Worm (Caenorhabditis elegans): Measurements from ENCODE around the gene ZK1098.12.
A peak's percentile ranks its signal among the peaks of the same experiment; 100 is the strongest.

The ZK1098.12 gene

DNA sequence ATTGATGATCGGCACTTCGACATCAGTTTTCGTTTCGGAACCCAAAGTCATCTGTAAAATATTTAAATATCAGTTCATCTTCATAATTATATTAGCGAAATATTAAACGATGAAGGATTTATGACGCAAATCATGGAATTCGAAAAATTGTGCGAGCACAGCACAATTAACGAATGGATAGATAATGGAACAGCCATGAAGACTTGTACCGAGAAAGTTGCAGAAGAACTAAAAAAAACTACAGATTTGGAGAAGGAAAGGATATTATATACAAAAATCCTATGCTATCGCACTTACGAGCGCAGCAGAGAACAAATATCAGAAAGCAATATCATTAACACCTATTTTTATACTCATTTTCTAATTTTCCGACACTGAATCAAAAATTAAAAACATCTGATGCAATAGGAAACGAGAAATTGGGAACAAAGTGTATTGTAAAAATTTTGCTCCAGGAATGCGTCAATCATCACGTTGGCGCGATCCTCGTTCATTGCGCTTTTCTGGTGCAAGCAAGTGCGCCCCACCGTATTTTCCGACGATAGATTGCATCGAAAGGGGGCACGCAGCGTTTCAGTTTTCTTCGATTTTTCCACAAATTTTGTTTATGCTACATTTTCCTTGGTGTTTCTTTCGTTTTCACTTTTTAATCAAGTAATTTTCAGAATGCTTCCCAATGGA lies 23.4 kb upstream of the ZK1098.12 start, which contains the start of the genes clu-1 and prp-40 (continued):
- peak; percentile 95 for TF ChIP-seq mcd-1 (GFP tag; IDR thresholded peaks at IDR 0.05)
- peak; percentile 85 for TF ChIP-seq lin-40 (tag; optimal IDR thresholded peaks at IDR 0.05)
- TF ChIP-seq F33H1.4 (GFP tag; IDR thresholded peaks at IDR 0.05): peak; percentile 70
- peak; percentile 5 for TF ChIP-seq athp-1 (tag; optimal IDR thresholded peaks at IDR 0.05)
- TF ChIP-seq hlh-26 (GFP tag; conservative IDR thresholded peaks at IDR 0.05): no peak
- TF ChIP-seq ceh-100 (GFP tag; IDR thresholded peaks at IDR 0.05): peak; percentile 77
- TF ChIP-seq let-526 (GFP tag; IDR thresholded peaks at IDR 0.05): no peak
- TF ChIP-seq dpff-1 (tag; optimal IDR thresholded peaks at IDR 0.05): no peak
- no peak for TF ChIP-seq aptf-2 (GFP tag; conservative IDR thresholded peaks at IDR 0.05)
- TF ChIP-seq pbrm-1 (GFP tag; IDR thresholded peaks at IDR 0.05): peak; percentile 87
- no peak for TF ChIP-seq ceh-58 (GFP tag; IDR thresholded peaks at IDR 0.05)
- no peak for TF ChIP-seq ceh-40 (GFP tag; IDR thresholded peaks at IDR 0.05)
- no peak for TF ChIP-seq bed-1 (GFP tag; IDR thresholded peaks at IDR 0.05)
- peak; percentile 37 for TF ChIP-seq gei-17 (GFP tag; optimal IDR thresholded peaks at IDR 0.05)
- TF ChIP-seq snpc-4 (GFP tag; optimal IDR thresholded peaks at IDR 0.05): no peak
- TF ChIP-seq snpc-4 (tag; optimal IDR thresholded peaks at IDR 0.05): peak; percentile 64 to 77 (median 70)
- TF ChIP-seq efl-1 (GFP tag; optimal IDR thresholded peaks at IDR 0.05): peak; percentile 54
- TF ChIP-seq ZK185.1 (tag; optimal IDR thresholded peaks at IDR 0.05; ENCODE audit: poor library complexity, severe bottlenecking): peak; percentile 69
- TF ChIP-seq attf-3 (GFP tag; conservative IDR thresholded peaks at IDR 0.05): peak; percentile 56; the same call in 1 of the 2 replicates
- no peak for TF ChIP-seq attf-6 (GFP tag; IDR thresholded peaks at IDR 0.05)
- TF ChIP-seq Y79H2A.3 (GFP tag; conservative IDR thresholded peaks at IDR 0.05): no peak
- TF ChIP-seq ztf-3 (GFP tag; optimal IDR thresholded peaks at IDR 0.05): no peak
- TF ChIP-seq let-607 (tag; optimal IDR thresholded peaks at IDR 0.05): peak in 1 of 2 experiments; percentile 54
- TF ChIP-seq him-1 (tag; optimal IDR thresholded peaks at IDR 0.05): peak; percentile 27
- TF ChIP-seq unc-130 (GFP tag; optimal IDR thresholded peaks at IDR 0.05): peak; percentile 39
- TF ChIP-seq F57C9.4 (tag; optimal IDR thresholded peaks at IDR 0.05): no peak
- no peak for TF ChIP-seq nfya-2 (GFP tag; IDR thresholded peaks at IDR 0.05)
- TF ChIP-seq cebp-1 (GFP tag; IDR thresholded peaks at IDR 0.05): no peak
- peak; percentile 78 for TF ChIP-seq cebp-1 (tag; optimal IDR thresholded peaks at IDR 0.05)
- TF ChIP-seq Y95B8A.8 (GFP tag; IDR thresholded peaks at IDR 0.05): no peak
- no peak for TF ChIP-seq ets-4 (GFP tag; optimal IDR thresholded peaks at IDR 0.05)
- TF ChIP-seq F37B4.10 (GFP tag; IDR thresholded peaks at IDR 0.05): no peak
- no peak for TF ChIP-seq sea-2 (GFP tag; IDR thresholded peaks at IDR 0.05)
- no peak; the same call in 1 of the 2 replicates for TF ChIP-seq zfh-2 (GFP tag; conservative IDR thresholded peaks at IDR 0.05)
- TF ChIP-seq ztf-6 (GFP tag; IDR thresholded peaks at IDR 0.05): no peak
- TF ChIP-seq B0019.2 (GFP tag; conservative IDR thresholded peaks at IDR 0.05): 0 out of 2 replicates have a peak, but pooled peaks have one; percentile 33
- TF ChIP-seq Y53F4B.3 (GFP tag; IDR thresholded peaks at IDR 0.05): no peak
- TF ChIP-seq sptf-2 (GFP tag; optimal IDR thresholded peaks at IDR 0.05): peak; percentile 13
- peak; percentile 40 for TF ChIP-seq ztf-26 (tag; optimal IDR thresholded peaks at IDR 0.05)
- TF ChIP-seq nhr-27 (tag; optimal IDR thresholded peaks at IDR 0.05): no peak
- no peak for TF ChIP-seq nhr-120 (GFP tag; IDR thresholded peaks at IDR 0.05)
- no peak for TF ChIP-seq hlh-12 (tag; optimal IDR thresholded peaks at IDR 0.05)
- TF ChIP-seq bed-2 (GFP tag; IDR thresholded peaks at IDR 0.05): no peak
- no peak for TF ChIP-seq chd-7 (tag; optimal IDR thresholded peaks at IDR 0.05)
- TF ChIP-seq unc-62 (GFP tag; optimal IDR thresholded peaks at IDR 0.05): no peak
- no peak for TF ChIP-seq ztf-25 (GFP tag; IDR thresholded peaks at IDR 0.05)
- peak; percentile 67 for TF ChIP-seq ceh-91 (GFP tag; IDR thresholded peaks at IDR 0.05)
- TF ChIP-seq F39B2.1 (GFP tag; IDR thresholded peaks at IDR 0.05): no peak
- peak; percentile 78 for TF ChIP-seq lin-54 (GFP tag; optimal IDR thresholded peaks at IDR 0.05)

Data from whole organism, young adult.